Worm (Caenorhabditis elegans): ENCODE results near the gene btb-14.

DNA sequence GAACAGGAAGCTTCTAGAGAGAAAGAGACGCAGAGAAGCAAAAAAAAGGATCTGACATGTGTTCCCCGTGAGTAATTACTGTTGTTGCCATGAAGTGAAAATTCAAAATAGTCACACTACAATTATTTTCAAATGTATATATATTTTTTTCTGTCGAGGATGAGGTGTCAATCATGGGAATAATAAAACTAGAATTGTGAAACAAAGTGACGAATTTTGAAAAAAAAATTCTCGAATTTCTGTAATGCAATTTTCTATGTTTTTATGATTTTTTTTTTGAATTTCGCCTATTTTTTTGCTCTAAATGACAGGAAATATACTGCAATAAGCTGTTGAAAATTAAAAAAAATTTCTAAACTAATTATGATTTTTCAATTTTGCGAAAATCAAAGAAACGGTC lies 30.2 kb upstream of the btb-14 start:
- TF ChIP-seq zfp-2 (tag; optimal IDR thresholded peaks at IDR 0.05) (no peak), snpc-1.2 (GFP tag; IDR thresholded peaks at IDR 0.05) (no peak), nhr-28 (tag; optimal IDR thresholded peaks at IDR 0.05) (no peak), ztf-11 (tag; optimal IDR thresholded peaks at IDR 0.05) (no peak), nhr-11 (tag; optimal IDR thresholded peaks at IDR 0.05) (no peak), ceh-82 (tag; optimal IDR thresholded peaks at IDR 0.05) (no peak), daf-12 (tag; optimal IDR thresholded peaks at IDR 0.05) (no peak)

All from whole organism, L4 larva.